Worm (Caenorhabditis elegans): ENCODE measurements around the gene K02D10.3.

Gene K02D10.3

DNA sequence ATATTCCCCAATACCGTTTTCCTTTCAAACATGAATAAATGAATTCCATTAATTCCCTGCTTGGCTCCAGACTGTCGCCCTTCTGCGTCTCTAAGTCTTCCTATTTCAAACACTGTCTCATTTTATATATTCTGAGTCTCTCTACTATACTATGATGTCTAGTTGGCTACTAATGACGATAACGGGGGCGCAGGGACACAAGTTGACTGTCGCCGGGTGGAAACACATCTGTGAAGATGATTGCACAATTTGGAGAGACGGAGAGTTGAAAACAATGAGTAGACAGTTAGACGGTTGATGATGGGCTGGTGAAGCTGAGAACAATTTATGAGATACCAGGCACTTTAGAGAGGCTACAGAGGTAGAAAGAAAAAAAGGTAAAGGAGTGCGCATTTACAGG is 22.3 kb downstream of the K02D10.3 start, which contains the start of gene sma-2:
Gene sma-2 (plus strand): TSS at position 194 of the 400 bp plus-strand sequence.
- TF ChIP-seq nhr-102 (tag; optimal IDR thresholded peaks at IDR 0.05) (peak; percentile 53), hlh-30 (tag; optimal IDR thresholded peaks at IDR 0.05; ENCODE audit: insufficient read depth) (peak; percentile 56), pha-4 (GFP tag; IDR thresholded peaks at IDR 0.05) (peak; percentile 20; the same call in 1 of the 2 replicates), pha-4 (tag; optimal IDR thresholded peaks at IDR 0.05) (no peak), ZK337.2 (GFP tag; IDR thresholded peaks at IDR 0.05) (no peak), nhr-10 (tag; optimal IDR thresholded peaks at IDR 0.05) (peak; percentile 42), mep-1 (tag; optimal IDR thresholded peaks at IDR 0.05) (peak; percentile 78), php-3 (GFP tag; IDR thresholded peaks at IDR 0.05) (peak; percentile 87), ctbp-1 (GFP tag; IDR thresholded peaks at IDR 0.05) (no peak), mxl-2 (GFP tag; conservative IDR thresholded peaks at IDR 0.05) (no peak), gei-8 (GFP tag; optimal IDR thresholded peaks at IDR 0.05) (peak; percentile 10), ceh-62 (tag; optimal IDR thresholded peaks at IDR 0.05) (no peak), rbr-2 (tag; optimal IDR thresholded peaks at IDR 0.05) (peak; percentile 47), daf-19 (GFP tag; conservative IDR thresholded peaks at IDR 0.05) (no peak), D1046.2 (GFP tag; IDR thresholded peaks at IDR 0.05) (no peak), lin-15B (tag; optimal IDR thresholded peaks at IDR 0.05) (no peak), ceh-44 (GFP tag; IDR thresholded peaks at IDR 0.05) (no peak), hmg-1.1 (GFP tag; IDR thresholded peaks at IDR 0.05) (peak; percentile 59), pqm-1 (tag; optimal IDR thresholded peaks at IDR 0.05) (peak; percentile 39), madf-9 (GFP tag; conservative IDR thresholded peaks at IDR 0.05) (no peak), daf-12 (tag; optimal IDR thresholded peaks at IDR 0.05) (no peak), F10B5.3 (tag; optimal IDR thresholded peaks at IDR 0.05) (no peak), daf-8 (GFP tag; IDR thresholded peaks at IDR 0.05) (no peak), lsy-2 (tag; optimal IDR thresholded peaks at IDR 0.05) (peak in 1 of 2 experiments; percentile 54), nhr-42 (GFP tag; IDR thresholded peaks at IDR 0.05) (no peak), ceh-28 (tag; optimal IDR thresholded peaks at IDR 0.05) (no peak), Y5F2A.4 (GFP tag; optimal IDR thresholded peaks at IDR 0.05) (no peak), mes-2 (tag; optimal IDR thresholded peaks at IDR 0.05; ENCODE audit: poor library complexity, severe bottlenecking) (peak; percentile 73), dpl-1 (GFP tag; optimal IDR thresholded peaks at IDR 0.05) (peak; percentile 39), cey-2 (tag; optimal IDR thresholded peaks at IDR 0.05; ENCODE audit: borderline replicate concordance, insufficient read depth) (peak; percentile 25), lin-13 (GFP tag; optimal IDR thresholded peaks at IDR 0.05) (peak; percentile 5), nhr-41 (GFP tag; IDR thresholded peaks at IDR 0.05) (0 out of 2 replicates have a peak, but pooled peaks have one; percentile 44), lim-7 (GFP tag; IDR thresholded peaks at IDR 0.05) (no peak), snpc-1.2 (GFP tag; IDR thresholded peaks at IDR 0.05) (no peak), zfp-3 (GFP tag; conservative IDR thresholded peaks at IDR 0.05) (no peak), nhr-6 (tag; optimal IDR thresholded peaks at IDR 0.05) (peak; percentile 74), ama-1 (optimal IDR thresholded peaks at IDR 0.05) (no peak), nhr-237 (tag; optimal IDR thresholded peaks at IDR 0.05) (no peak), ceh-32 (tag; optimal IDR thresholded peaks at IDR 0.05; ENCODE audit: poor library complexity) (no peak), jun-1 (tag; optimal IDR thresholded peaks at IDR 0.05) (no peak), ces-1 (GFP tag; optimal IDR thresholded peaks at IDR 0.05) (no peak), dmd-6 (GFP tag; IDR thresholded peaks at IDR 0.05) (peak; percentile 92), ceh-82 (tag; optimal IDR thresholded peaks at IDR 0.05) (no peak), saeg-2 (GFP tag; IDR thresholded peaks at IDR 0.05) (no peak), F26F4.8 (GFP tag; conservative IDR thresholded peaks at IDR 0.05) (no peak), lin-39 (tag; optimal IDR thresholded peaks at IDR 0.05) (no peak), Y105C5A.15 (GFP tag; IDR thresholded peaks at IDR 0.05) (no peak), aha-1 (tag) (peak; percentile 60), T26A8.4 (GFP tag; IDR thresholded peaks at IDR 0.05) (peak; percentile 53; the same call in 1 of the 2 replicates), F44E2.7 (GFP tag; IDR thresholded peaks at IDR 0.05) (no peak), egl-43 (GFP tag; IDR thresholded peaks at IDR 0.05) (no peak), ZK546.5 (tag; optimal IDR thresholded peaks at IDR 0.05) (no peak)

All from whole organism, L4 larva.